Fruit fly (Drosophila melanogaster) whole organism, embryonic: Measurements from ENCODE around the gene fry.
A peak's percentile ranks its signal among the peaks of the same experiment; 100 is the strongest.

Experiments
- CG10147 ChIP-seq: fragments of 200-800 bp; sonication (Bioruptor generic); optimal IDR thresholded peaks from 2 replicates; lab custom pipeline; 2019; ENCODE audit warnings: missing biosample characterization, mild to moderate bottlenecking, missing genetic modification characterization, moderate library complexity
- CG11723 ChIP-seq: fragments of 200-800 bp; sonication (Bioruptor generic); optimal IDR thresholded peaks from 2 replicates; lab custom pipeline; 2017; ENCODE audit warnings: missing biosample characterization, mild to moderate bottlenecking, missing genetic modification characterization
- CG12155 ChIP-seq: fragments of 200-800 bp; sonication (Bioruptor generic); optimal IDR thresholded peaks from 3 replicates; lab custom pipeline; 2016; ENCODE audit warnings: missing biosample characterization, missing genetic modification characterization
- CG13123 ChIP-seq: fragments of 200-800 bp; sonication (Bioruptor generic); optimal IDR thresholded peaks from 2 replicates; lab custom pipeline; 2016; ENCODE audit warnings: missing biosample characterization, missing genetic modification characterization
- CG1603 ChIP-seq: fragments of 200-800 bp; sonication (Bioruptor generic); optimal IDR thresholded peaks from 2 replicates; lab custom pipeline; 2019; ENCODE audit warnings: missing biosample characterization, mild to moderate bottlenecking, missing genetic modification characterization, moderate library complexity
- CG17361 ChIP-seq: fragments of 200-800 bp; sonication (Bioruptor generic); IDR thresholded peaks from 3 replicates; pipeline ENCODE4 v1.3.6; 2022; ENCODE audit warnings: missing biosample characterization, missing genetic modification characterization
- CG17802 ChIP-seq: fragments of 200-800 bp; sonication (Bioruptor generic); optimal IDR thresholded peaks from 2 replicates; lab custom pipeline; 2018; ENCODE audit warnings: missing biosample characterization, mild to moderate bottlenecking, missing genetic modification characterization, moderate library complexity
- CG17912 ChIP-seq: fragments of 200-800 bp; sonication (Bioruptor generic); optimal IDR thresholded peaks from 2 replicates; lab custom pipeline; 2018; ENCODE audit warnings: missing biosample characterization, mild to moderate bottlenecking, missing genetic modification characterization
- CG2129 ChIP-seq: fragments of 200-800 bp; sonication (Bioruptor generic); IDR thresholded peaks from 2 replicates; pipeline ENCODE4 v1.3.6; 2022; ENCODE audit warnings: missing biosample characterization, missing genetic modification characterization; ENCODE audit not compliant: partially characterized antibody
- CG31365 ChIP-seq: fragments of 200-800 bp; sonication (Bioruptor generic); optimal IDR thresholded peaks from 2 replicates; lab custom pipeline; 2018; ENCODE audit warnings: missing biosample characterization, mild to moderate bottlenecking, missing genetic modification characterization
- CG34376 ChIP-seq: fragments of 200-800 bp; sonication (Bioruptor generic); optimal IDR thresholded peaks from 2 replicates; lab custom pipeline; 2018; ENCODE audit warnings: missing biosample characterization, mild to moderate bottlenecking, missing genetic modification characterization
- CG3838 ChIP-seq: fragments of 200-800 bp; sonication (Bioruptor generic); optimal IDR thresholded peaks from 3 replicates; lab custom pipeline; 2016; ENCODE audit warnings: missing biosample characterization, missing genetic modification characterization
- CG4282 ChIP-seq: fragments of 200-800 bp; sonication (Bioruptor generic); optimal IDR thresholded peaks from 2 replicates; lab custom pipeline; 2016; ENCODE audit warnings: missing biosample characterization, missing genetic modification characterization
- CG4707 ChIP-seq: fragments of 200-800 bp; sonication (Bioruptor generic); optimal IDR thresholded peaks from 2 replicates; lab custom pipeline; 2018; ENCODE audit warnings: missing biosample characterization, mild to moderate bottlenecking, missing genetic modification characterization, moderate library complexity
- CG4730 ChIP-seq: fragments of 200-800 bp; sonication (Bioruptor generic); IDR thresholded peaks from 2 replicates; pipeline ENCODE4 v1.3.6; 2022; ENCODE audit warnings: missing biosample characterization, missing genetic modification characterization
- CG8478 ChIP-seq: fragments of >200 bp; optimal IDR thresholded peaks from 2 replicates; lab custom pipeline; 2018
- CG8944 ChIP-seq: fragments of 200-800 bp; sonication (Bioruptor generic); optimal IDR thresholded peaks from 3 replicates; lab custom pipeline; 2016; ENCODE audit warnings: missing biosample characterization, missing genetic modification characterization
- CG9817 ChIP-seq: fragments of 200-800 bp; sonication (Bioruptor generic); optimal IDR thresholded peaks from 2 replicates; lab custom pipeline; 2018; ENCODE audit warnings: missing biosample characterization, mild to moderate bottlenecking, missing genetic modification characterization, moderate library complexity
- CrebB ChIP-seq: fragments of 200-800 bp; sonication (Bioruptor generic); optimal IDR thresholded peaks from 3 replicates; lab custom pipeline; 2018; ENCODE audit warnings: missing biosample characterization, mild to moderate bottlenecking, missing genetic modification characterization
- Deaf1 ChIP-seq: fragments of 200-800 bp; optimal IDR thresholded peaks from 3 replicates; lab custom pipeline; 2019; ENCODE audit warnings: missing biosample characterization, mild to moderate bottlenecking, missing genetic modification characterization, moderate library complexity
- Dp ChIP-seq: fragments of 200-800 bp; sonication (Bioruptor generic); optimal IDR thresholded peaks from 2 replicates; lab custom pipeline; 2018; ENCODE audit warnings: missing biosample characterization, mild to moderate bottlenecking, missing genetic modification characterization, moderate library complexity
- Gug ChIP-seq: fragments of 200-800 bp; sonication (Bioruptor generic); IDR thresholded peaks from 4 replicates; pipeline ENCODE4 v1.3.6; 2022; ENCODE audit warnings: missing biosample characterization, missing genetic modification characterization
- HLH4C ChIP-seq: fragments of 200-800 bp; sonication (Bioruptor generic); IDR thresholded peaks from 3 replicates; pipeline ENCODE4 v1.3.6; 2022; ENCODE audit warnings: missing biosample characterization, missing genetic modification characterization; ENCODE audit not compliant: partially characterized antibody
- Hmr ChIP-seq: fragments of 200-800 bp; sonication (Bioruptor generic); optimal IDR thresholded peaks from 3 replicates; lab custom pipeline; 2017; ENCODE audit warnings: mild to moderate bottlenecking, missing biosample characterization, missing genetic modification reagents, missing genetic modification characterization
- Jarid2 ChIP-seq: fragments of 200-800 bp; sonication (Bioruptor generic); optimal IDR thresholded peaks from 3 replicates; lab custom pipeline; 2017; ENCODE audit warnings: mild to moderate bottlenecking, missing biosample characterization, missing genetic modification reagents, missing genetic modification characterization
- Pdp1 ChIP-seq, 2 experiments: fragments of 200-800 bp; sonication (Bioruptor generic); optimal IDR thresholded peaks; 3 replicates each; lab custom pipeline; 2016; ENCODE audit warnings: missing biosample characterization in 2 of 2, missing genetic modification characterization in 2 of 2, mild to moderate bottlenecking in 1 of 2, moderate library complexity in 1 of 2
- Sox102F ChIP-seq: fragments of 200-800 bp; sonication (Bioruptor generic); optimal IDR thresholded peaks from 2 replicates; lab custom pipeline; 2018; ENCODE audit warnings: missing biosample characterization, mild to moderate bottlenecking, missing genetic modification characterization, moderate library complexity
- aop ChIP-seq: fragments of 200-800 bp; sonication (Bioruptor generic); IDR thresholded peaks from 2 replicates; pipeline ENCODE4 v1.3.6; 2022; ENCODE audit warnings: missing biosample characterization, missing genetic modification characterization
- ase ChIP-seq: fragments of 200-800 bp; sonication (Bioruptor generic); IDR thresholded peaks from 3 replicates; pipeline ENCODE4 v1.3.6; 2022; ENCODE audit warnings: missing biosample characterization, missing genetic modification characterization
- ato ChIP-seq: fragments of 200-800 bp; sonication (Bioruptor generic); IDR thresholded peaks from 2 replicates; pipeline ENCODE4 v1.3.6; 2022; ENCODE audit warnings: missing biosample characterization, missing genetic modification characterization; ENCODE audit not compliant: partially characterized antibody
- bbx ChIP-seq: fragments of 200-800 bp; sonication (Bioruptor generic); IDR thresholded peaks from 2 replicates; pipeline ENCODE4 v1.3.6; 2022; ENCODE audit warnings: missing biosample characterization, missing genetic modification characterization; ENCODE audit not compliant: partially characterized antibody
- chn ChIP-seq: fragments of 200-800 bp; sonication (Bioruptor generic); optimal IDR thresholded peaks from 2 replicates; lab custom pipeline; 2016; ENCODE audit warnings: missing biosample characterization, missing genetic modification characterization
- ci ChIP-seq: fragments of 200-800 bp; sonication (Bioruptor generic); IDR thresholded peaks from 3 replicates; pipeline ENCODE4 v1.3.6; 2022; ENCODE audit warnings: missing biosample characterization, missing genetic modification characterization
- corto ChIP-seq: fragments of 200-800 bp; sonication (Bioruptor generic); optimal IDR thresholded peaks from 2 replicates; lab custom pipeline; 2016; ENCODE audit warnings: missing biosample characterization, mild to moderate bottlenecking, missing genetic modification characterization, moderate library complexity
- crp ChIP-seq, 2 experiments: fragments of 200-800 bp; sonication (Bioruptor generic); optimal IDR thresholded peaks; 2 replicates in 1 of 2; 3 replicates in 1 of 2; lab custom pipeline; 2017; ENCODE audit warnings: missing biosample characterization in 2 of 2, missing genetic modification characterization in 2 of 2, mild to moderate bottlenecking in 1 of 2, moderate library complexity in 1 of 2
- ems ChIP-seq: fragments of 200-800 bp; sonication (Bioruptor generic); optimal IDR thresholded peaks from 3 replicates; lab custom pipeline; 2016; ENCODE audit warnings: missing biosample characterization, missing genetic modification characterization
- gem ChIP-seq: fragments of 200-800 bp; sonication (Bioruptor generic); optimal IDR thresholded peaks from 2 replicates; lab custom pipeline; 2019; ENCODE audit warnings: missing biosample characterization, mild to moderate bottlenecking, missing genetic modification characterization, moderate library complexity
- grau ChIP-seq: fragments of 200-800 bp; optimal IDR thresholded peaks from 3 replicates; lab custom pipeline; 2019; ENCODE audit warnings: missing biosample characterization, mild to moderate bottlenecking, missing genetic modification characterization, moderate library complexity
- ind ChIP-seq: fragments of 200-800 bp; sonication (Bioruptor generic); optimal IDR thresholded peaks from 3 replicates; lab custom pipeline; 2016; ENCODE audit warnings: missing biosample characterization, missing genetic modification characterization
- lbe ChIP-seq: fragments of 200-800 bp; sonication (Bioruptor generic); optimal IDR thresholded peaks from 2 replicates; lab custom pipeline; 2016; ENCODE audit warnings: missing biosample characterization, mild to moderate bottlenecking, missing genetic modification characterization
- oc ChIP-seq: fragments of 200-800 bp; sonication (Bioruptor generic); optimal IDR thresholded peaks from 2 replicates; lab custom pipeline; 2018; ENCODE audit warnings: missing biosample characterization, mild to moderate bottlenecking, missing genetic modification characterization, moderate library complexity
- prd ChIP-seq, 3 experiments: fragments of >200 bp in 2 of 3; fragments of 200-800 bp in 1 of 3; sonication (Bioruptor generic) in 1 of 3; optimal IDR thresholded peaks in 2 of 3; IDR thresholded peaks in 1 of 3; 2 replicates in 2 of 3; 3 replicates in 1 of 3; pipeline versions ENCODE4 v1.3.6 to Lab custom; 2017 to 2022; ENCODE audit warnings: missing biosample characterization in 1 of 3, missing genetic modification characterization in 1 of 3
- pzg ChIP-seq: fragments of 200-800 bp; sonication (Bioruptor generic); optimal IDR thresholded peaks from 3 replicates; lab custom pipeline; 2018; ENCODE audit warnings: missing biosample characterization, mild to moderate bottlenecking, missing genetic modification characterization, moderate library complexity
- slp2 ChIP-seq: fragments of 200-800 bp; sonication (Bioruptor generic); optimal IDR thresholded peaks from 2 replicates; lab custom pipeline; 2016; ENCODE audit warnings: missing biosample characterization, missing genetic modification characterization
- sug ChIP-seq: fragments of 200-800 bp; optimal IDR thresholded peaks from 2 replicates; lab custom pipeline; 2019; ENCODE audit warnings: missing biosample characterization, mild to moderate bottlenecking, missing genetic modification characterization, moderate library complexity
- toy ChIP-seq: fragments of 200-800 bp; sonication (Bioruptor generic); IDR thresholded peaks from 2 replicates; pipeline ENCODE4 v1.3.6; 2022; ENCODE audit warnings: missing biosample characterization, missing genetic modification characterization
- trh ChIP-seq: fragments of 200-800 bp; sonication (Bioruptor generic); optimal IDR thresholded peaks from 2 replicates; lab custom pipeline; 2016; ENCODE audit warnings: missing biosample characterization, missing genetic modification characterization
- unpg ChIP-seq: fragments of 200-800 bp; sonication (Bioruptor generic); optimal IDR thresholded peaks from 3 replicates; lab custom pipeline; 2018; ENCODE audit warnings: missing biosample characterization, mild to moderate bottlenecking, missing genetic modification characterization, moderate library complexity
- wek ChIP-seq: fragments of 200-800 bp; sonication (Bioruptor generic); optimal IDR thresholded peaks from 3 replicates; lab custom pipeline; 2018; ENCODE audit warnings: missing biosample characterization, mild to moderate bottlenecking, missing genetic modification characterization, moderate library complexity

fry gene

dm6 chr3L:9704162-9704748, 25.4 kb upstream of the fry start, which contains the start of gene CG16711 (continued):
- TF ChIP-seq CG8944 (GFP tag; lab: Kevin White, UChicago) (no peak), gem (tag; lab: Kevin White, UChicago) (no peak), Hmr (GFP tag; lab: Kevin White, UChicago) (no peak), Sox102F (no peak), Jarid2 (GFP tag; lab: Kevin White, UChicago) (no peak), CrebB (tag; lab: Kevin White, UChicago) (no peak), CG1603 (tag; lab: Kevin White, UChicago) (no peak), CG3838 (GFP tag; lab: Kevin White, UChicago) (no peak), unpg (GFP tag; lab: Kevin White, UChicago) (no peak), CG34376 (GFP tag; lab: Kevin White, UChicago) (no peak), bbx (peak; percentile 96), CG17912 (GFP tag; lab: Kevin White, UChicago) (no peak), corto (no peak), ato (GFP tag; lab: Robert Waterston, UW) (peak; percentile 93), Dp (GFP tag; lab: Kevin White, UChicago) (peak; percentile 63), oc (tag; lab: Kevin White, UChicago) (no peak), ems (GFP tag; lab: Kevin White, UChicago) (no peak), CG11723 (GFP tag; lab: Kevin White, UChicago) (no peak), grau (no peak), trh (GFP tag; lab: Kevin White, UChicago) (no peak), ci (GFP tag; lab: Robert Waterston, UW) (no peak), ase (GFP tag; lab: Robert Waterston, UW) (no peak), pzg (GFP tag; lab: Kevin White, UChicago) (peak; percentile 60), toy (GFP tag; lab: Robert Waterston, UW) (no peak), Gug (no peak), CG2129 (peak; percentile 65), lbe (GFP tag; lab: Kevin White, UChicago) (no peak), sug (no peak), crp (GFP tag; optimal IDR thresholded peaks at IDR 0.05; lab: Kevin White, UChicago) (no peak), aop (GFP tag; lab: Robert Waterston, UW) (no peak), CG17802 (tag; lab: Kevin White, UChicago) (no peak), CG8478 (lab: Kevin White, UChicago) (no peak), HLH4C (peak; percentile 96), CG13123 (GFP tag; lab: Kevin White, UChicago) (no peak), CG9817 (tag; lab: Kevin White, UChicago) (no peak), Pdp1 (GFP tag; optimal IDR thresholded peaks at IDR 0.05; lab: Kevin White, UChicago) (no peak), CG4730 (GFP tag; lab: Robert Waterston, UW) (no peak), prd (optimal IDR thresholded peaks at IDR 0.05; lab: Kevin White, UChicago) (no peak), prd (GFP tag; IDR thresholded peaks at IDR 0.05; lab: Robert Waterston, UW) (no peak), wek (GFP tag; lab: Kevin White, UChicago) (no peak), ind (no peak), CG17361 (GFP tag; lab: Robert Waterston, UW) (no peak), CG4282 (GFP tag; lab: Kevin White, UChicago) (no peak), CG31365 (tag; lab: Kevin White, UChicago) (no peak), CG10147 (peak; percentile 3), slp2 (GFP tag; lab: Kevin White, UChicago) (no peak), Deaf1 (no peak), CG12155 (GFP tag; lab: Kevin White, UChicago) (no peak), CG4707 (no peak), chn (GFP tag; lab: Kevin White, UChicago) (no peak)
